Worm (Caenorhabditis elegans) whole organism, L4/young adult: ENCODE results near the gene C39E9.7.

Experiments
- W03F9.2 ChIP-seq: fragments of 150-350 bp; optimal IDR thresholded peaks from 2 replicates; lab custom pipeline; 2014; ENCODE audit warnings: missing biosample characterization, missing genetic modification characterization
- dao-5 ChIP-seq: sonication (generic microtip); optimal IDR thresholded peaks from 2 replicates; lab custom pipeline; 2016; ENCODE audit warnings: missing genotype, missing genetic modification characterization, moderate library complexity, missing compliant biosample characterization
- him-1 ChIP-seq: sonication (generic microtip); optimal IDR thresholded peaks from 2 replicates; lab custom pipeline; 2016; ENCODE audit warnings: missing genotype, missing genetic modification reagents, missing genetic modification characterization, missing compliant biosample characterization

DNA sequence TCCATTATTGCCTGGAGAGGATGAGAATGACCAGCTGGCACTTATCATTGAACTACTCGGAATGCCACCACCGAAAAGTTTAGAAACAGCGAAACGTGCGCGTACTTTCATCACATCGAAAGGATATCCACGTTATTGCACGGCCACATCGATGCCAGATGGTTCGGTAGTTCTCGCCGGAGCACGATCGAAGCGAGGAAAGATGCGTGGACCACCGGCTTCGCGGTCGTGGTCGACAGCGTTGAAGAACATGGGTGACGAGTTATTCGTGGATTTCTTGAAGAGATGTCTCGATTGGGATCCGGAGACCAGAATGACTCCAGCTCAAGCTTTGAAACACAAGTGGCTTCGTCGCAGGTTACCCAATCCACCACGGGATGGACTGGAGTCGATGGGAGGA lies 43.0 kb downstream of the C39E9.7 start:
- TF ChIP-seq him-1: no peak
- TF ChIP-seq W03F9.2 (tag; lab: Kevin White, UChicago): no peak
- TF ChIP-seq dao-5 (tag; lab: Kevin White, UChicago): no peak
